5 fruit fly cellular contexts compared by ENCODE assay signal in the genomic region with DNA sequence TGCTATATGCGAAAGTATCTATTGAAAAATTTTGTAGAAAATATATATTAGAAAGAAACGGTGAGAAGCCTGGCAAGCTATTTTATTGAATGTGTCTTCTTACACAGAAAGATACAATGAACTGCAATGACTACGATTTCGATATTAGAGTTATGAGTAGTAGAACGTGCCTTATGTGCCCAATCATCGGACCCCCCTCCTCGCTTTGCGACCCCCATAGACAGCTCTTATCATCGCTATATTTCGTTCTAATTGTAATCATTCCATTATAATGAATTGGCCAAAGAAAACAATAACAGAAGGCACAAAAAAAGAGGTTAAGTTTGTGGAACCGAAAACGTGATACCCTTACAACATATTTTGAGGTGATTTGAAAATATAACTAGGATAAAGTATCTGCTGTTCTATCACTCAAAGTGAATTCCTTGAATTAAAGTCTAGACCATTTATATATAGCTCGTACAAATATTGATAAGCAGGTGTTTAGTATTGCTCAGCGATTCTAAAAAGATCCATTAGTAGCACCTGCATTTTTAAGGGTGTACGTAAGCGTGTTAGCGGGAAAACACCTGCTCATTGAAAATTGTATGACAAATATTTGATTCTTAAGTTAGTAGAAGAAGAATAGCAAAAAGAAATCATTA.
A peak's percentile ranks its signal among the peaks of the same experiment; 100 is the strongest.
TF ChIP-seq lines count a peak whose summit lies in the region.

No protein-coding gene starts in this region.

- TF ChIP-seq CTCF in whole organism, embryonic (GFP tag; optimal IDR thresholded peaks at IDR 0.05; lab: Kevin White, UChicago) = no peak

TF ChIP-seq in whole organism, adult, 20 proteins besides CTCF, POLR2A, EP300 and RAD21:
- TF ChIP-seq CG7045 (GFP tag; optimal IDR thresholded peaks at IDR 0.05; lab: Kevin White, UChicago) (no peak), CG1620 (GFP tag; optimal IDR thresholded peaks at IDR 0.05; lab: Kevin White, UChicago) (no peak), kay (GFP tag; lab: Kevin White, UChicago; ENCODE audit: borderline replicate concordance) (peak; percentile 50), cic (GFP tag; optimal IDR thresholded peaks at IDR 0.05; lab: Kevin White, UChicago) (no peak)

TF ChIP-seq in whole organism, embryonic, 481 proteins besides CTCF, POLR2A, EP300 and RAD21 (continues in another document):
- TF ChIP-seq CG1024 (GFP tag; IDR thresholded peaks at IDR 0.05; lab: Robert Waterston, UW) (no peak), Dad (GFP tag; optimal IDR thresholded peaks at IDR 0.05; lab: Kevin White, UChicago) (no peak), CG13287 (GFP tag; IDR thresholded peaks at IDR 0.05; lab: Robert Waterston, UW; ENCODE audit: partially characterized antibody) (no peak), Lhr (GFP tag; optimal IDR thresholded peaks at IDR 0.05; lab: Kevin White, UChicago) (no peak), dati (GFP tag; IDR thresholded peaks at IDR 0.05; lab: Robert Waterston, UW) (no peak), CG42726 (GFP tag; IDR thresholded peaks at IDR 0.05; lab: Robert Waterston, UW; ENCODE audit: partially characterized antibody) (no peak), pros (GFP tag; optimal IDR thresholded peaks at IDR 0.05; lab: Kevin White, UChicago) (no peak), CkIIα-i1 (GFP tag; IDR thresholded peaks at IDR 0.05; lab: Robert Waterston, UW) (no peak), gcm2 (GFP tag; optimal IDR thresholded peaks at IDR 0.05; lab: Kevin White, UChicago) (no peak), CG10431 (GFP tag; optimal IDR thresholded peaks at IDR 0.05; lab: Kevin White, UChicago) (no peak), crp (GFP tag; optimal IDR thresholded peaks at IDR 0.05; lab: Kevin White, UChicago) (no peak), slou (GFP tag; optimal IDR thresholded peaks at IDR 0.05; lab: Kevin White, UChicago) (no peak), pita (GFP tag; optimal IDR thresholded peaks at IDR 0.05; lab: Kevin White, UChicago) (no peak), YL-1 (GFP tag; optimal IDR thresholded peaks at IDR 0.05; lab: Kevin White, UChicago) (no peak), CG12071 (GFP tag; optimal IDR thresholded peaks at IDR 0.05; lab: Kevin White, UChicago) (peak; percentile 6), kah (GFP tag; optimal IDR thresholded peaks at IDR 0.05; lab: Kevin White, UChicago) (no peak), chif (GFP tag; optimal IDR thresholded peaks at IDR 0.05; lab: Kevin White, UChicago) (peak in 1 of 2 experiments; percentile 12), eyg (GFP tag; optimal IDR thresholded peaks at IDR 0.05; lab: Kevin White, UChicago) (no peak), pb (GFP tag; optimal IDR thresholded peaks at IDR 0.05; lab: Kevin White, UChicago) (no peak), CG3847 (GFP tag; IDR thresholded peaks at IDR 0.05; lab: Robert Waterston, UW) (no peak)

TF ChIP-seq in whole organism, prepupa, 60 proteins besides CTCF, POLR2A, EP300 and RAD21:
- TF ChIP-seq ss (GFP tag; optimal IDR thresholded peaks at IDR 0.05; lab: Kevin White, UChicago) (no peak), CG10631 (GFP tag; optimal IDR thresholded peaks at IDR 0.05; lab: Kevin White, UChicago) (no peak), Eip78C (GFP tag; lab: Kevin White, UChicago) (peak; percentile 50), Hr39 (GFP tag; optimal IDR thresholded peaks at IDR 0.05; lab: Kevin White, UChicago) (peak; percentile 23), Ets21C (GFP tag; optimal IDR thresholded peaks at IDR 0.05; lab: Kevin White, UChicago) (no peak), svp (GFP tag; lab: Kevin White, UChicago) (peak; percentile 18), CG11902 (GFP tag; optimal IDR thresholded peaks at IDR 0.05; lab: Kevin White, UChicago) (no peak), Sox14 (GFP tag; optimal IDR thresholded peaks at IDR 0.05; lab: Kevin White, UChicago) (no peak), Met (GFP tag; optimal IDR thresholded peaks at IDR 0.05; lab: Kevin White, UChicago) (no peak), esn (GFP tag; optimal IDR thresholded peaks at IDR 0.05; lab: Kevin White, UChicago) (peak; percentile 14), vri (GFP tag; optimal IDR thresholded peaks at IDR 0.05; lab: Kevin White, UChicago) (peak; percentile 18)

TF ChIP-seq in whole organism, pupa, 21 proteins besides CTCF, POLR2A, EP300 and RAD21:
- TF ChIP-seq CG14655 (GFP tag; optimal IDR thresholded peaks at IDR 0.05; lab: Kevin White, UChicago) (peak; percentile 5), D1 (tag; optimal IDR thresholded peaks at IDR 0.05; lab: Kevin White, UChicago) (no peak)

TF ChIP-seq in whole organism, wandering third instar larva, 38 proteins besides CTCF, POLR2A, EP300 and RAD21:
- TF ChIP-seq GATAd (GFP tag; optimal IDR thresholded peaks at IDR 0.05; lab: Kevin White, UChicago) (no peak), fru (GFP tag; optimal IDR thresholded peaks at IDR 0.05; lab: Kevin White, UChicago) (peak; percentile 23), ey (GFP tag; optimal IDR thresholded peaks at IDR 0.05; lab: Kevin White, UChicago) (peak; percentile 15), h (GFP tag; optimal IDR thresholded peaks at IDR 0.05; lab: Kevin White, UChicago) (peak; percentile 43)
